Worm (Caenorhabditis elegans): Measurements from ENCODE around the gene Y41E3.13.

DNA sequence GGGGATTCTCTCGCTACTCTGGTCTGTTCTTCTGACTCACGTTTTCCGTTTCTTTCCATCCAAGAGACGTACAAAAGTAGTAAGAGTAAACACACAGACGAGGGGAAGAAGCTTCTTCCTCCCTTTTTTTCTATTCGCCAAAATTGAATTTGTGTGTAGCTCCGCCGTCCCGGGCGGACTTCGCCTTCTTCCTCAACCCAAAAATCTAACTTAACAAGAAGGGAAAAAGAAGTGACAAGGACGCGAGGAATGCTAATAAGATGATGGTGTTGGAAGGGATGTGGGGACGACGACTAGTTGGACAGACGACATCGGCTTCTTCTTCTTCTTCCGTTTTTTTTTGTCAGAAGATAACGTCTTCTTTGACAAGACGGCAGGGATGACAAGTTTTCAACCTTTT is 41.1 kb upstream of the Y41E3.13 start:
- TF ChIP-seq ama-1 (optimal IDR thresholded peaks at IDR 0.05) (no peak), tbx-11 (GFP tag; IDR thresholded peaks at IDR 0.05) (no peak)

All from whole organism, early embryonic.